Worm (Caenorhabditis elegans): ENCODE data around the gene drn-1.

Gene drn-1

ce11 chrII:5220648-5221047, 51.0 kb downstream of the drn-1 start:
- no peak for TF ChIP-seq hmg-4 (GFP tag; optimal IDR thresholded peaks at IDR 0.05)
- no peak for TF ChIP-seq scrt-1 (GFP tag; IDR thresholded peaks at IDR 0.05)
- TF ChIP-seq ceh-13 (GFP tag; optimal IDR thresholded peaks at IDR 0.05) = no peak
- TF ChIP-seq hmbx-1 (tag; optimal IDR thresholded peaks at IDR 0.05) = no peak
- no peak for TF ChIP-seq tbx-37 (GFP tag; conservative IDR thresholded peaks at IDR 0.05)
- no peak for TF ChIP-seq sea-1 (GFP tag; conservative IDR thresholded peaks at IDR 0.05)
- TF ChIP-seq tbx-11 (GFP tag; IDR thresholded peaks at IDR 0.05) = no peak
- TF ChIP-seq hnd-1 (tag; optimal IDR thresholded peaks at IDR 0.05) = no peak
- no peak for TF ChIP-seq tra-4 (tag; optimal IDR thresholded peaks at IDR 0.05)

Measured in whole organism, early embryonic.